Worm (Caenorhabditis elegans): ENCODE data around the gene F38A6.5.

Gene F38A6.5

DNA sequence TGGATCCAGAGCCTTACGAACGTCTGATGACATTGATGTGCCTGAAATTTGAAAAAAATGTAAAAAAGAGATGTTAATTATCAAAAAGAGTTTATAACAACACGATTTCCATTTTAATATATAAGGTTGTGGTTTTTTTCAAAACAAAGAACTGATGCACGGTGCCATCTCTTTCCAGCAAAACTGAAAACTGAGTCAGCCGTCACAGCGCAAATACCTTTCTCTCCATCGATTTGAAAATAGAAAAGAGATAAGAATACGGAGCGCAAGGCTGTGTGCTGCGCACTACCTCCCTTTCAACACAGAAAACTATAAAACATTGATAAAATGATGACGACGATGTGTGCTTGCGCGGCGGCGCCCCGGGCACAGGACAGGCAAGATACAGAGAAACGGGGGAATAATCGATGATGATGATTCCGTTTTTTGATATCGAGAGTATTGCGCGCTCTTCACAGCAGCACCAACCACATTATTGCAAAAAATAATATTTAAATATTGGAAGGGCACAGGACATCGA lies 18.9 kb upstream of the F38A6.5 start, which contains the start of gene Y44A6D.3 (continued):
- TF ChIP-seq lir-3 (tag; optimal IDR thresholded peaks at IDR 0.05) (no peak), set-16 (GFP tag; IDR thresholded peaks at IDR 0.05) (no peak), nhr-48 (tag; optimal IDR thresholded peaks at IDR 0.05) (no peak), mxl-2 (GFP tag; conservative IDR thresholded peaks at IDR 0.05) (no peak), ctbp-1 (GFP tag; IDR thresholded peaks at IDR 0.05) (no peak), aha-1 (tag) (peak; percentile 7), lin-1 (GFP tag; IDR thresholded peaks at IDR 0.05) (no peak), ceh-44 (GFP tag; IDR thresholded peaks at IDR 0.05) (0 out of 2 replicates have a peak, but pooled peaks have one; percentile 39), madf-9 (GFP tag; conservative IDR thresholded peaks at IDR 0.05) (no peak), nhr-102 (tag; optimal IDR thresholded peaks at IDR 0.05) (no peak)

DNA sequence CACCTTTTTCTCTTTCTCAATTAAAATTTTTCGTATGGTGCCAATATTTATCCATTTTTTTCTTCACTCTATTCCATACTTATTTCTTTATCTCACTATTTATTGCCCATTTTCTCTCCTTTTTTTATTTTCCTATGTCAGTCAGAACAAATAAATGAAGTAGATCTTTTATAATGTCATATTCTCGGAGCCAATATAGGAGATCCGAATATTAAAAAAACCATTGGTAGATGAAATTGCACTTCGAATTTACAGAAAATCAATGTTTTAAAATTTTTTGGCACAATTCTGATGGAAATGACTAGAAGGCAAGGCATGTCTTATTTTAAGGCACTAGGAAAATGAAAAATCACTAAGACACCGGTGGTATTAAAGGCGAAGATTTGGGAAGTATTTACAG lies 17.1 kb upstream of the F38A6.5 start:
- TF ChIP-seq spr-1 (tag; optimal IDR thresholded peaks at IDR 0.05) (no peak), T20F7.1 (GFP tag; optimal IDR thresholded peaks at IDR 0.05) (peak; percentile 3), mep-1 (tag; optimal IDR thresholded peaks at IDR 0.05) (peak; percentile 9), nhr-111 (GFP tag; optimal IDR thresholded peaks at IDR 0.05) (no peak), aha-1 (tag) (peak; percentile 90), dve-1 (tag; optimal IDR thresholded peaks at IDR 0.05; ENCODE audit: insufficient read depth) (peak; percentile 5), zag-1 (tag; optimal IDR thresholded peaks at IDR 0.05) (peak; percentile 30)

DNA sequence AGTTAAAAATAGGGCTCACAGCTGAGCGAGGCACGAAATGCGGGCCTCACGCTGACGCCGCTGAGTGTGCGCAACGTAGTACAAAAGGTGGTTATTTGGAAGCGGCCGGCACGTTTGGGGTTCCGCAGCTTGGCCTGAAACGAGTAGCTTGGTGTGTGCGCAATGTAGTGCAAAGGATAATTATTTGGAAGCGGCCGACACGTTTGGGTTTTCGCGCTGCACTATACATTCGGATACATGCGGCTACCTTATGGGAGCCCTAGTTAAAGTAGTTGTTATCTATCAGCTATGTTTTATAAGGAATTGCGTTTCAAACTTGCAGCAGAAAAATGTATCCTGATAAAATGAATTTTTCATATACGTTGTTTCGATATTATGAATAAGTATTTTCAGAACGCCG lies 16.5 kb upstream of the F38A6.5 start, which contains the start of gene Y44A6D.1:
Y44A6D.1 (minus strand) TSS at position 23 of the 400 bp plus-strand sequence.
- 0 out of 2 replicates have a peak, but pooled peaks have one; percentile 39 for TF ChIP-seq egl-43 (GFP tag; IDR thresholded peaks at IDR 0.05)
- 0 out of 2 replicates have a peak, but pooled peaks have one; percentile 5 for TF ChIP-seq lin-38 (GFP tag; IDR thresholded peaks at IDR 0.05)
- TF ChIP-seq dmd-6 (GFP tag; IDR thresholded peaks at IDR 0.05): 0 out of 2 replicates have a peak, but pooled peaks have one; percentile 7
- no peak for TF ChIP-seq spr-3 (GFP tag; optimal IDR thresholded peaks at IDR 0.05)
- TF ChIP-seq R02D3.7 (tag; optimal IDR thresholded peaks at IDR 0.05): no peak
- TF ChIP-seq sdz-12 (GFP tag; optimal IDR thresholded peaks at IDR 0.05): no peak
- peak; percentile 84 for TF ChIP-seq aha-1 (tag)
- peak; percentile 37; the same call in 1 of the 2 replicates for TF ChIP-seq set-16 (GFP tag; IDR thresholded peaks at IDR 0.05)

DNA sequence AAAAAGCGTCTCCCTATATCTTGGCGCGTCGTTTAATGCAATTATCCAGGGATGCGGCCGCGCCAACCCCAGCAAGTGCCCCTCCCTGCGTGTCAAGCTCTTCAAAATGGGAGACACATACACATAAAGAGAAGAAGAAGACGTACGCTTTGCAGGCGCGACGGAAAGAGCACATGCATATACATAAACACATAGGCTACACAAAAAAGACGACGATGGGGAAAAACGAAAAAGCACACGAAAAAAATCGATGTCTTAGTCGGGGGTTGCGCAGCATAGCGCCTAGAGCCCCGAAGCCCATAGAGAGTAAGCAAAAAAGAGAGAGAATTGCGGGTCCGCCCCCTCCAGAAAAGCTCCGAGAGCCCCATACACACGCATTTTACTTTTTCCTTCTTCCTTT lies 15.6 kb upstream of the F38A6.5 start, which contains the start of gene tpan-1:
tpan-1 (plus strand) TSS at position 398 of the 400 bp plus-strand sequence.
- TF ChIP-seq tra-1 (GFP tag; IDR thresholded peaks at IDR 0.05) (no peak), daf-16 (GFP tag; optimal IDR thresholded peaks at IDR 0.05) (no peak), daf-16 (tag; optimal IDR thresholded peaks at IDR 0.05) (peak; percentile 3), ces-1 (GFP tag; optimal IDR thresholded peaks at IDR 0.05) (peak; percentile 50), ctbp-1 (GFP tag; IDR thresholded peaks at IDR 0.05) (peak; percentile 82; the same call in 1 of the 2 replicates), zip-11 (GFP tag; IDR thresholded peaks at IDR 0.05) (no peak), saeg-2 (GFP tag; IDR thresholded peaks at IDR 0.05) (peak; percentile 50; the same call in 1 of the 2 replicates), hlh-30 (tag; optimal IDR thresholded peaks at IDR 0.05; ENCODE audit: insufficient read depth) (peak; percentile 42), lin-13 (GFP tag; optimal IDR thresholded peaks at IDR 0.05) (no peak), Y5F2A.4 (GFP tag; optimal IDR thresholded peaks at IDR 0.05) (no peak), madf-5 (GFP tag; IDR thresholded peaks at IDR 0.05) (no peak), D1046.2 (GFP tag; IDR thresholded peaks at IDR 0.05) (no peak), fkh-10 (GFP tag; optimal IDR thresholded peaks at IDR 0.05) (peak; percentile 53), nhr-10 (tag; optimal IDR thresholded peaks at IDR 0.05) (no peak), daf-8 (GFP tag; IDR thresholded peaks at IDR 0.05) (no peak), hlh-11 (tag; optimal IDR thresholded peaks at IDR 0.05) (no peak), nhr-237 (tag; optimal IDR thresholded peaks at IDR 0.05) (no peak), nhr-77 (tag; optimal IDR thresholded peaks at IDR 0.05) (no peak), aha-1 (tag) (peak; percentile 78), nhr-11 (tag; optimal IDR thresholded peaks at IDR 0.05) (peak; percentile 32), tag-97 (GFP tag; IDR thresholded peaks at IDR 0.05) (no peak), unc-62 (GFP tag; optimal IDR thresholded peaks at IDR 0.05 in 1 of 2) (peak in 1 of 2 experiments; percentile 85), unc-62 (tag; optimal IDR thresholded peaks at IDR 0.05) (no peak), duxl-1 (tag; optimal IDR thresholded peaks at IDR 0.05; ENCODE audit: poor library complexity) (no peak), dmd-6 (GFP tag; IDR thresholded peaks at IDR 0.05) (0 out of 2 replicates have a peak, but pooled peaks have one; percentile 20), ZK337.2 (GFP tag; IDR thresholded peaks at IDR 0.05) (no peak), nhr-102 (tag; optimal IDR thresholded peaks at IDR 0.05) (no peak), lsy-2 (tag; optimal IDR thresholded peaks at IDR 0.05) (peak in 1 of 2 experiments; percentile 67)

Data from whole organism, L4 larva.